Worm (Caenorhabditis elegans): ENCODE measurements around the gene ads-1.

ce11 chrIII:343346-344220 lies 45.2 kb upstream of the ads-1 start:
- no peak for TF ChIP-seq ref-1 (GFP tag; conservative IDR thresholded peaks at IDR 0.05)
- no peak for TF ChIP-seq T22C8.4 (GFP tag; IDR thresholded peaks at IDR 0.05)
- no peak for TF ChIP-seq cog-1 (tag; optimal IDR thresholded peaks at IDR 0.05)
